Fruit fly (Drosophila melanogaster) ovary, adult (tissue): ENCODE results near the gene Cyp309a2.

Source experiments
- CG17801 ChIP-seq: fragments of 200-800 bp; optimal IDR thresholded peaks from 2 replicates; lab custom pipeline; 2019; ENCODE audit warnings: missing biosample characterization, mild to moderate bottlenecking, missing genetic modification characterization, moderate library complexity; ENCODE audit not compliant: partially characterized antibody

Cyp309a2 gene

DNA sequence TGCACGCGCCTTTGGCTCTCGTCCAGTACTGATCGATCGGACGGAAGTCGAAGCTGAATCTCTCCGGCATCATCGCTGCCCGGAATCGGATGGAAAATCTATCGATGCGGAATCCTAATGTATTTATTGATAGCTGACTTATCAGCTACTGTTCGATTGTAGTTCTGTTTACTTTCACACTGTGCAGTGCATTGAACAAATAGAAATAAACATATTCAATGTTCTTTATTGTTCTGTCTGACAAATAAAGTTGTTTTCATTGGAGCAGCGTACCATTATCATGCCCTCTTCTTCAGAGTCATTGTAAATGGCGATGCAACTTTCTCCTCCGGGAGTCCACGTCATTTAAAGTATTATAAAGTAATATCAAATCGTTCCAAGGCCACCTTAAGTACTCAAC lies at the start of gene Cyp309a2:
Gene Cyp309a2, minus strand, starts transcription at position 101 of the 400 bp plus-strand sequence.
- no peak for TF ChIP-seq CG17801 (GFP tag; lab: Kevin White, UChicago)

DNA sequence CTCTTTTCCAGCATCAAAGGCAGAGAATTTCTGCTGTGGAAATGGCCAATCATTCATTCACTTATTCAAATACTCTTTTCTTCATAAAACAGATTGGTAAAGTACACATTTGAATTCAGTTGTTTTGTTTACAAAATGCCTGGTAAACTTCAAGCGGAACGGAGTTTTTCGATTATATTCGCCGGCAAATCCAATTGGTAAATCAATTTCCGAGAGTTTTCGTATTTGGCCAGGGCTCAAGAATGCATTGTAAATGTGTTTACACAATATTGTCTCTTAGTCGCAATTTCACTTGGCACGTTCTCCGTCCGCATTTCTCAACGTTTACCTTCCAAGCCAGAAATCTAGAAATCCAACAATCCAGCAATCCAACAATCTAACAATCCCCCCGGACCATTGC lies 47.0 kb upstream of the Cyp309a2 start, which contains the start of gene CG43403:
Gene CG43403, plus strand, starts transcription at position 301 of the 400 bp plus-strand sequence.
- no peak for TF ChIP-seq CG17801 (GFP tag; lab: Kevin White, UChicago)

DNA sequence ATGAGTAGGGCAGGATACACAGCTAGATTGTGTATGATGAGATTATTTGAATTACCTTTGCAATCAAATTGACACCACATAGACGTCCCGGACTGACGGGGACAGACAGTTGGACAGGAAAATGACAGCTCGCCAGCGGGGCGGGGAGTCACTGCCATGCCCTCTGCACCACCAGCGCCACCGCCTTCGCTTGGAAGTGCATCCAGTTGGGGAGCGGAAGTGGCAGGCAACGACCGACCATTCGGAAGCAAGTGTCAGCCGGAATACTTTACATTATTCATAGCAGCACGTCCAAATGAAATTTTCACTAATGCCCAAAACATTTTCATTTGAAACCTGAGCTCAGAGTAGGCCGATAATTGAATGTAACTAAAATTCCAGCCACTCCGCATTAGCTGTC lies 36.9 kb upstream of the Cyp309a2 start, which contains the start of gene CG15395:
Gene CG15395, plus strand, starts transcription at position 301 of the 400 bp plus-strand sequence.
- no peak for TF ChIP-seq CG17801 (GFP tag; lab: Kevin White, UChicago)

DNA sequence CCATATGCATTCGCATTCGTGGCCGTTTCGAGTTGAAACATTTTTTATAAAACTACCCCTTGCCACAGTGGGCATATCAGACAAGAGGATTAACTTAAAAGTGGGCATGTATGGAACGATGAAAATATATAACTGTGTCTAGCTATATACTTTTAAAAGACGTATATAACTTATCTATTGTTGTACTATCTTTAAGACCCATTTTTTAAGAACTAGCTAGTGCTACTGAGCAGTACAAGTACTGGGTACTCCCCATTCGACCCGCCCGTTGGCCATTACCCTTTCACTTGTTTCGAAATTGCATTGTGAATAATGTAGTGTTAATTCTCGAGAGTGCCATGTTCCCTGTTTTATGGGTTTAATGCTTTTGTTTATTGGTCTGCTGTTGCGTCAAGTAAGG lies 33.9 kb upstream of the Cyp309a2 start:
- TF ChIP-seq CG17801 (GFP tag; lab: Kevin White, UChicago), result no peak

DNA sequence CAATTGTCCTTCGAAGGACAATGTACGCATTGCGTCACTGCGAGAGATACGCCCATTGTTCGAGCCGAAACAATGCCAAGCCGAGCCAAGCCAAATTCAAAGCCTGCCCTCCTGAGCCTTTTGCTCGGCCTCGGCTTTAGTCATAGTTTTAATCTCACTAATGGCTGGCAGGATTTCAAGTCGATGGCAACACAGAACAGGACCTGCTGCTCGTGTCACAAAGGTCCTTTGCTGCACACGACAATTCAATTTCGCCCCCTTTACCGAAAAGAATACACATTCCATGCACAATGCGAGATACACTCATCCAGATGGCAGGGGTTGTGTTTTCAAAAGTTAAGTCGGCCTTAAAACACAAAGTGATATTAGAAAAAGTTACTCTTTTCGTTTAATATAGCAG lies 18.7 kb upstream of the Cyp309a2 start, which contains the start of gene CG15394:
Gene CG15394, plus strand, starts transcription at position 301 of the 400 bp plus-strand sequence.
- no peak for TF ChIP-seq CG17801 (GFP tag; lab: Kevin White, UChicago)

DNA sequence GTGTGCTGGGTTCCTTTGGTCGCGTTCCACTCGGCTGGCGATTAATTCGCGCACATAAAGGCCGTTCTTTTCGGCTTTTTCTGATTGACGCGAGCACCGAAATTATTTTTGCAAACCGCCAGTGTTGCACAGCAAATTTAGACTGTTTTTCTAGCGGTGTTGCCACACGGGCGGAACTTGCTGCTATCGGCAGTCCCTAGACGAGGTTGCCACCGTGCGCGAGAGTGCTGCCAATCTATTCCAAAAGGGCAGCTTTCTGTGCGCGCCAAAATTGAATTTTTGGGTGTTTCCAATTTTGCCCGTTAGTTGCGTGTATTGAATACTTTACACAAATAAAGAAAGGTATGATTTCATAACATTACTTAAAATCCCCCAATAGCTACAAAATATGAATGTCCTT lies 12.4 kb upstream of the Cyp309a2 start, which contains the start of gene Drp1:
Gene Drp1, minus strand, starts transcription at position 146 of the 400 bp plus-strand sequence.
- TF ChIP-seq CG17801 (GFP tag; lab: Kevin White, UChicago), result no peak

DNA sequence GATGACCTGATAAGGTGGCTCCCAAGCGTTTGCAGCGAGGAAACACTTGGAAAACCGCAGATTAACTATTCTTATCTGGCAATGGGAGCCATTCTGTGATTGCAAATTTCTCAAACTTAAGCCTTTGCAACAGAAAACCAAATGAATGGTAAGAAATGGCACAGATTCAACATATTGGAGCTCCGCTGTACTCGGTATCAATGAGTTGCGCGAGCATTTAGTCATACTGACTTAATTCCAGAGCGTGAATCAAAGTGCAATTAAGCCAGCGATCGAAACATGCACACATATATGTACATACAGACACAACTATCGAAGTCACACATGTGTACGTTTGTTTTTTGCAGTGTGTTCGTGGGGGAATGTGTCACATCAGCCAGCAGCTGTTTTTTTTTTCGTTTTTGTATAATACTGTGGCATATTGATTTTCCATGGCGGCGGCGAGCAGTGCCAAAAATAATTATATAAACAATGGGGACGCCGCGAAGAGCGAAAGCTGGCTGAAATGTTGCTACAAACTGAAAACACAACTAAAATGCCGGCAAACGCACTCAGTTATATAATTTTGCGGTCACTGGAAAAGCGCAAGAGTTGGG lies 11.7 kb upstream of the Cyp309a2 start:
- no peak for TF ChIP-seq CG17801 (GFP tag; lab: Kevin White, UChicago)

DNA sequence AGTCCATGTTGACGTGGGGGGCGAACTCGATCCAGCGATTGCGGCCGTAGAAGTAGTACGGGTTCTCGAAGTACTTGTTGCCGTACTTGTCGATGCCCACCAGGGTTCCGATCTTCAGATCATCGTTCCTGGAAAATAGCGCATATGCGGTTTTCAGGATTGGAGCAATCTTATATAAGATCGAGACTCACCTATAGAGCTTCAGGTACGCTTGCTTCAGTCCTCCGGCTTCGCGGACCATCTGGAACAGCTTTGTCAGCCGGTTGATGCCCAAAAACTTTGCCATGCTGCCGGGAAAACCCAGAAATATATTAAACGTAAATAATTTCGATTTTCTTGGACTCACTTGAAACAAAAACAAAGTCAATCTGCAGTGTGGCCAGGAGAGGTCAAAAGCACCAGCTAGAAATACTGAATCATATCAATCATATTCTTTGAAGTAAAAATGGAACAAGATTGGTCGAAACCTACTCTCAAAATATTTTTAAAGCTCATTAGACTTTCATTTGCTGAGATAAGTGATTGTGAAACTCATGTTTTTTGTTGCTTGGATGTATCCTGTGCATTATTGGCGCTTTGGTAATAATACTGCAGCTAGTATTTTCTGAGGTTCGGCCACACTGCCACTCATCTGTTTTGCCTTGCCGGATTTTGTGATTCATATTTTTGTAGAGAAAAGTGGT lies 7.0 kb upstream of the Cyp309a2 start, which contains the start of the genes ND-B17.2 and Arpc5:
Gene ND-B17.2, minus strand, starts transcription at position 504 of the 683 bp plus-strand sequence.
Gene Arpc5, plus strand, starts transcription at position 624 of the 683 bp plus-strand sequence.
- peak; percentile 33 for TF ChIP-seq CG17801 (GFP tag; lab: Kevin White, UChicago)

DNA sequence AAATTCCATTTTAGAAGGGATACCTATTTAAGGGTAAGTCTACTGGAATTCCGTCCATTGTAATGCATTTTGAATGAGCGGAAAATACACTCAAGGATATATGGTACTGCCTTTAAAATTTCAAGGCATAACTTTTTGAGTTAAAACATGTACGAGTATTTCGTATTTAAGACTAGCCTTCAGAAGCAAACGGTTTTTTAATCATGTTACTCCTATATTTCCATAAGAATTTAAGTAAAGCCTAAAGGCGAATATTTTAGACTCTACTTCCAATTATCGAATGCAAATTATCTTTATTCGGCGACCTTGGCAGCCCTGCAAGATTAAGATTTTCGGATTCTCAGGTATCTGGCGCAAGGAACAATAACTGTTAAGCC lies 4.5 kb upstream of the Cyp309a2 start, which contains the start of gene Elba2:
Gene Elba2, plus strand, starts transcription at position 327 of the 377 bp plus-strand sequence.
- no peak for TF ChIP-seq CG17801 (GFP tag; lab: Kevin White, UChicago)

DNA sequence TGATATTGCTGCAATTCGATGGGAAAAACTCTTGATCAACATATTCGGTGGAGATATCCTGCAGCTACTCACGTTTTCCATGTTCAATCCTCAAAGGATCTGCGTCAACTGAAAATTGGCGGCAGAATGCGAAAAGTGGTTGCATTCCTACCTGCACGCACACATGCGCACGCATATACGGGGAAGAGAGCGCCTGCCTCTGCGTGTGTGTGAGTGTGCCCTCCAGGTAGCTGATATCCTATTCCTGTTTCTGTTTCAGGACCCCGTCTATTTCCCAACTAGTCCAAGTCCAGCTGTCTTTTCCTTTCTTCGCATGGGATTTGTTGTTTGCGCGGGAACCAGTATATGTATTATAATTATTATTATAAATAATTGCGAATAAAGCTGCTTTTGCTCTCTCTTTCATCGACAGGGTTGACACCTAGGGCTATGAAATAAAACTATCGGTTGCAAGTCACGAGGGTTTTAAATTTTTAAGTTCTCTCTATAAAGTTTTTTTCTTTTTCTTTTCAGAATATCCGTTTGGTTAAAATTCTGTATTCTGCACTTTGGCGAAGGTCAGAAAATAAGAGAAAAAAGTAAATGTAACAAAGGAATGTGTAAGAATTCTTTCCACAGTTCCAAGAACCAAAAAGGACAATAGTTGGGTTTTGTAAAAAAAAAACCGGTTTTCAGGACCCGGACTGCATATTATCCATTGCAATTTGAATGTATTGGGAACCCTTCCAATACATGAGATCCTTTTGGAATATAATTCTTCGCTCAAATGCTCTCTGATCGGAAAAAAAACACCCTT lies 3.9 kb upstream of the Cyp309a2 start, which contains the start of gene insv:
Gene insv, minus strand, starts transcription at position 433 of the 796 bp plus-strand sequence.
- no peak for TF ChIP-seq CG17801 (GFP tag; lab: Kevin White, UChicago)

DNA sequence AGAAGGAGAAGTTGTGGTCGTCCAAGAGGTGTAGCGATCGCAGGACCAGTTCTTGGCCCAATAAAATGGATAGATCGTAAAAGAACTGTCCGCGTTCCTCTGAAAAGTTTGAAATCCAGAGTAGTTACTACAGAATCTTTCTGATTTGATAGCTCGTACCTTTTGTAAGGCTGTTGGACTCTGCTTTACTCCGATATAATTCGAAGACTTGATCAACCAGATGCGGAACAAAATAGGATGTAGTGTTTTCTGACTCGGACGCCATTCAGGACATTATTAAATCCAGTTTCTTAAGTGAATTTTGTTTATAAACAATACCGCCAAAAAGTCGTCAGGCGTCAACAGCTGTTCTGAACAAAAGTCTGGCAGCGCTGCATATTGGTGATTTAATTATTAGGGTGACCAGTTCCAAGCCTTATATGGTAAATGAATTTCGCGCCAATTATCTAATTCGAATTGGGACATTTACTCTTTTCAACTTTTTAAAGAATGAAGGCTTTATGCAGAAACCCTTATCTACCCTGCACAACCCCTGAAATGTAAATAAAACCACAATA lies 2.0 kb upstream of the Cyp309a2 start, which contains the start of the genes Rad1 and Sws1:
Gene Rad1, minus strand, starts transcription at position 336 of the 557 bp plus-strand sequence.
Gene Sws1, minus strand, starts transcription at position 336 of the 557 bp plus-strand sequence.
- TF ChIP-seq CG17801 (GFP tag; lab: Kevin White, UChicago), result no peak

DNA sequence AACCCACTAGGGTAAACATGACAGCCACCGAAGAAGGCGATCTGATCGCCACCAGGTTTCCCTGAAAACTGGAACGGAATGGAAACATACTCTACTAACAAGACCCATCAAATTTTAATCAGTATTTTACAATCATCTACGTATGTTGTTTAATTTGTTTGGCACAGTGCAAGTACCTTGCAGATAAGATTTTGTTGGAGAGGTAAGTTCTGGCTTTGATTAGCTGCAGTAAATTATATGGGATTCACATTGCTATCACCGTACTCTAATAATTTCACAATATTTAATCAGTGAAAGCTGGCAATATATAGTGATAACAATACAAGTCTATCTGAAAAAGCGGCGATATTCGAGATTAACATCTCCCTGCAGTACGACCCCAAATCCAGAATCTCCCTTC lies 8.1 kb downstream of the Cyp309a2 start, which contains the start of gene Cyp309a1:
Gene Cyp309a1, minus strand, starts transcription at position 73 of the 400 bp plus-strand sequence.
- no peak for TF ChIP-seq CG17801 (GFP tag; lab: Kevin White, UChicago)

DNA sequence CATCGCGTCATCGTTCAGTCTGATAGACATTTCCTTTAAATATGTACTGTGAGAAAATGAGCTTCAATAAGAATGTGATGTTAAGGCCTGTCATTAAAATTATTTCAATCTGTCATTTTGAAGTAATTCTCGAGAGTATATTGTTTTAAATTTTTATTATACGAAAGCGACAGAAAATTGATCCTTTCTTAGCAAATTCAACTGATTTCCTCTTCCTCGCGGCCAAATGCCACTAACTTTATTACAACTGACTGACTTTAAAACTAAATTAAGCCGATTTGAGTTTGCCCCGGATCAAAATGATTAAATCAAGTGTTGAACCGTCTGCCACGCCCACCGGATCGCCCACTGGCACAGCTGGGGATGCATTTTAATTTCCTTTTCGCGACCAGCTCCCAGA lies 20.1 kb downstream of the Cyp309a2 start, which contains the start of gene CG3515:
Gene CG3515, minus strand, starts transcription at position 101 of the 400 bp plus-strand sequence.
- TF ChIP-seq CG17801 (GFP tag; lab: Kevin White, UChicago), result no peak

DNA sequence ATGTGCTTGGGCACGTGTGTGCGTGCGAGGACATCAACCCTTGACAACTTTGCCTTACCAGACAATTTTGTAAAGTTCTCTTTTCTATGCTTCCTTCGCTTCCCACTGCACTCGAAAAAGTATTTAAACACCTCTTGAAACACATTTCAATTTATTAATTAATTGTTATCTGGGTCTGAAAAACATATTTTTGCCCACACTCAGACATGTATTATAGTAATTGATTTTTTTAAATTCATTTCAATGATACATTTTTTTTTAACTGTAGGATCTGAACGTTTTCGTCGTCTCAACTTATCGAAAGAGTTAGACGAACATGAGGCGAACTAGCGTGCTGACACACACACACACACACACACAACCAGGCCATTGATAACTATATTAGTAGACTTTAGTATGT lies 30.3 kb downstream of the Cyp309a2 start:
- no peak for TF ChIP-seq CG17801 (GFP tag; lab: Kevin White, UChicago)
